Worm (Caenorhabditis elegans) whole organism, young adult: ENCODE data around the gene F59C12.3.

Experiments
- D2030.7 ChIP-seq: fragments of 200-800 bp; sonication (Bioruptor generic); IDR thresholded peaks from 2 replicates; pipeline ENCODE4 v1.3.6; 2022; ENCODE audit warnings: missing genetic modification reagents, missing genetic modification characterization, missing compliant biosample characterization
- F10E7.11 ChIP-seq: sonication (generic microtip); optimal IDR thresholded peaks from 2 replicates; lab custom pipeline; 2017; ENCODE audit warnings: mild to moderate bottlenecking, missing genetic modification characterization, moderate library complexity, missing compliant biosample characterization
- F33H1.4 ChIP-seq: fragments of 200-800 bp; sonication (Bioruptor generic); IDR thresholded peaks from 2 replicates; pipeline ENCODE4 v1.3.6; 2022; ENCODE audit warnings: missing genetic modification reagents, missing genetic modification characterization, missing compliant biosample characterization
- F37B4.10 ChIP-seq: fragments of 200-800 bp; sonication (Bioruptor generic); IDR thresholded peaks from 2 replicates; pipeline ENCODE4 v1.3.6; 2022; ENCODE audit warnings: missing genetic modification characterization, missing compliant biosample characterization
- F39B2.1 ChIP-seq: fragments of 200-800 bp; sonication (Bioruptor generic); IDR thresholded peaks from 2 replicates; pipeline ENCODE4 v1.3.6; 2022; ENCODE audit warnings: missing genetic modification reagents, missing genetic modification characterization, missing compliant biosample characterization
- F52B5.7 ChIP-seq: sonication (generic microtip); optimal IDR thresholded peaks from 2 replicates; lab custom pipeline; 2016; ENCODE audit warnings: mild to moderate bottlenecking, missing genetic modification characterization, missing compliant biosample characterization
- F55B11.4 ChIP-seq: sonication (generic microtip); optimal IDR thresholded peaks from 2 replicates; lab custom pipeline; 2016; ENCODE audit warnings: missing compliant biosample characterization, missing genetic modification characterization, borderline replicate concordance; ENCODE audit not compliant: insufficient read depth
- F57C9.4 ChIP-seq: sonication (generic microtip); optimal IDR thresholded peaks from 2 replicates; lab custom pipeline; 2017; ENCODE audit warnings: mild to moderate bottlenecking, missing genetic modification characterization, missing compliant biosample characterization
- Y53G8AR.9 ChIP-seq: fragments of 200-800 bp; sonication (Bioruptor generic); conservative IDR thresholded peaks from 2 replicates; pipeline ENCODE4 v1.3.6; 2022; ENCODE audit warnings: missing genetic modification reagents, missing genetic modification characterization, missing compliant biosample characterization
- ZK185.1 ChIP-seq: sonication (generic microtip); optimal IDR thresholded peaks from 2 replicates; lab custom pipeline; 2016; ENCODE audit warnings: mild to moderate bottlenecking, missing genetic modification characterization, missing compliant biosample characterization; ENCODE audit not compliant: poor library complexity, severe bottlenecking
- akir-1 ChIP-seq: fragments of 200-800 bp; sonication (Bioruptor generic); optimal IDR thresholded peaks from 2 replicates; lab custom pipeline; 2018; ENCODE audit warnings: mild to moderate bottlenecking, missing genetic modification characterization, moderate library complexity, missing compliant biosample characterization
- atf-7 ChIP-seq: sonication (generic microtip); optimal IDR thresholded peaks from 2 replicates; lab custom pipeline; 2017; ENCODE audit warnings: mild to moderate bottlenecking, missing genetic modification characterization, missing compliant biosample characterization
- attf-3 ChIP-seq: fragments of 200-800 bp; sonication (Bioruptor generic); conservative IDR thresholded peaks from 2 replicates; pipeline ENCODE4 v1.3.6; 2022; ENCODE audit warnings: missing genetic modification reagents, missing genetic modification characterization, missing compliant biosample characterization
- bed-1 ChIP-seq: fragments of 200-800 bp; sonication (Bioruptor generic); IDR thresholded peaks from 2 replicates; pipeline ENCODE4 v1.3.6; 2022; ENCODE audit warnings: missing genetic modification reagents, missing genetic modification characterization, missing compliant biosample characterization
- bed-2 ChIP-seq: fragments of 200-800 bp; sonication (Bioruptor generic); IDR thresholded peaks from 2 replicates; pipeline ENCODE4 v1.3.6; 2022; ENCODE audit warnings: missing genetic modification reagents, missing genetic modification characterization, missing compliant biosample characterization
- cebp-2 ChIP-seq: fragments of 200-800 bp; sonication (Bioruptor generic); IDR thresholded peaks from 2 replicates; pipeline ENCODE4 v1.3.6; 2022; ENCODE audit warnings: missing genetic modification characterization, missing compliant biosample characterization
- ceh-91 ChIP-seq: fragments of 200-800 bp; sonication (Bioruptor generic); IDR thresholded peaks from 2 replicates; pipeline ENCODE4 v1.3.6; 2022; ENCODE audit warnings: missing genetic modification reagents, missing genetic modification characterization, missing compliant biosample characterization
- efl-1 ChIP-seq: fragments of 150-350 bp; optimal IDR thresholded peaks from 2 replicates; lab custom pipeline; 2014; ENCODE audit warnings: missing biosample characterization, missing genetic modification reagents, missing genetic modification characterization
- ets-4 ChIP-seq: fragments of 200-800 bp; sonication (Bioruptor generic); optimal IDR thresholded peaks from 2 replicates; lab custom pipeline; 2018; ENCODE audit warnings: mild to moderate bottlenecking, missing genetic modification characterization, missing compliant biosample characterization
- hlh-26 ChIP-seq: fragments of 200-800 bp; sonication (Bioruptor generic); conservative IDR thresholded peaks from 2 replicates; pipeline ENCODE4 v1.3.6; 2022; ENCODE audit warnings: missing genetic modification reagents, missing genetic modification characterization, missing compliant biosample characterization
- hmg-1.2 ChIP-seq: fragments of 200-800 bp; sonication (Bioruptor generic); IDR thresholded peaks from 2 replicates; pipeline ENCODE4 v1.3.6; 2022; ENCODE audit warnings: missing genetic modification reagents, missing genetic modification characterization, missing compliant biosample characterization
- lag-1 ChIP-seq: fragments of 200-800 bp; sonication (Bioruptor generic); IDR thresholded peaks from 2 replicates; pipeline ENCODE4 v1.3.6; 2022; ENCODE audit warnings: missing genetic modification reagents, missing genetic modification characterization, missing compliant biosample characterization
- lin-26 ChIP-seq: fragments of 200-800 bp; sonication (Bioruptor generic); IDR thresholded peaks from 2 replicates; pipeline ENCODE4 v1.3.6; 2022; ENCODE audit warnings: missing genetic modification reagents, missing genetic modification characterization, missing compliant biosample characterization
- lin-40 ChIP-seq: sonication (generic microtip); optimal IDR thresholded peaks from 2 replicates; lab custom pipeline; 2016; ENCODE audit warnings: missing genetic modification characterization, mild to moderate bottlenecking, missing compliant biosample characterization, missing genotype, missing genetic modification reagents
- lin-54 ChIP-seq: fragments of 200-800 bp; sonication (Bioruptor generic); optimal IDR thresholded peaks from 2 replicates; lab custom pipeline; 2018; ENCODE audit warnings: mild to moderate bottlenecking, missing genetic modification characterization, missing compliant biosample characterization
- madf-3 ChIP-seq: fragments of 200-800 bp; sonication (Bioruptor generic); IDR thresholded peaks from 2 replicates; pipeline ENCODE4 v1.3.6; 2022; ENCODE audit warnings: missing genetic modification reagents, missing genetic modification characterization, missing compliant biosample characterization
- mcd-1 ChIP-seq: fragments of 200-800 bp; sonication (Bioruptor generic); IDR thresholded peaks from 2 replicates; pipeline ENCODE4 v1.3.6; 2022; ENCODE audit warnings: missing genetic modification reagents, missing genetic modification characterization, missing compliant biosample characterization
- nfya-1 ChIP-seq: sonication (generic microtip); optimal IDR thresholded peaks from 2 replicates; lab custom pipeline; 2017; ENCODE audit warnings: antibody characterized with exemption, missing compliant biosample characterization, missing genetic modification characterization, borderline replicate concordance; ENCODE audit not compliant: insufficient read depth
- nfyb-1 ChIP-seq: fragments of 200-800 bp; sonication (Bioruptor generic); IDR thresholded peaks from 2 replicates; pipeline ENCODE4 v1.3.6; 2022; ENCODE audit warnings: missing genetic modification reagents, missing genetic modification characterization, missing compliant biosample characterization
- nhr-120 ChIP-seq: fragments of 200-800 bp; sonication (Bioruptor generic); IDR thresholded peaks from 2 replicates; pipeline ENCODE4 v1.3.6; 2022; ENCODE audit warnings: missing genetic modification characterization, missing compliant biosample characterization
- nhr-179 ChIP-seq: sonication (generic microtip); optimal IDR thresholded peaks from 2 replicates; lab custom pipeline; 2016; ENCODE audit warnings: mild to moderate bottlenecking, missing genetic modification characterization, missing compliant biosample characterization
- nhr-80 ChIP-seq: sonication (generic microtip); optimal IDR thresholded peaks from 2 replicates; lab custom pipeline; 2016; ENCODE audit warnings: missing genetic modification characterization, missing compliant biosample characterization
- nhr-90 ChIP-seq: sonication (generic microtip); optimal IDR thresholded peaks from 2 replicates; lab custom pipeline; 2016; ENCODE audit warnings: missing genotype, mild to moderate bottlenecking, missing genetic modification characterization, missing compliant biosample characterization
- pha-4 ChIP-seq: fragments of 150-350 bp; sonication (generic microtip); optimal IDR thresholded peaks from 2 replicates; lab custom pipeline; 2014; ENCODE audit warnings: missing biosample characterization, missing genetic modification reagents, missing genetic modification characterization
- rec-8 ChIP-seq, 2 experiments: sonication (generic microtip); optimal IDR thresholded peaks; 2 replicates each; lab custom pipeline; 2016; ENCODE audit warnings: mild to moderate bottlenecking in 2 of 2, missing genetic modification characterization in 2 of 2, missing genetic modification reagents in 2 of 2, missing genotype in 2 of 2, missing biosample characterization in 1 of 2, missing compliant biosample characterization in 1 of 2, moderate library complexity in 1 of 2
- rpc-1 ChIP-seq, 2 experiments: fragments of 150-350 bp in 1 of 2; sonication (generic microtip) in 1 of 2; optimal IDR thresholded peaks; 2 replicates each; lab custom pipeline; 2014 to 2018; ENCODE audit warnings: missing biosample characterization in 1 of 2, missing genetic modification characterization in 1 of 2, missing genetic modification reagents in 1 of 2, missing genotype in 1 of 2
- sdz-38 ChIP-seq: sonication (generic microtip); optimal IDR thresholded peaks from 2 replicates; lab custom pipeline; 2016; ENCODE audit warnings: missing genotype, missing genetic modification characterization, missing compliant biosample characterization
- sea-2 ChIP-seq: fragments of 200-800 bp; sonication (Bioruptor generic); IDR thresholded peaks from 2 replicates; pipeline ENCODE4 v1.3.6; 2022; ENCODE audit warnings: missing genetic modification characterization, missing compliant biosample characterization
- snpc-1.3 ChIP-seq: sonication (generic microtip); optimal IDR thresholded peaks from 2 replicates; lab custom pipeline; 2017; ENCODE audit warnings: missing genetic modification characterization, mild to moderate bottlenecking, missing compliant biosample characterization, antibody characterized with exemption, moderate library complexity, missing genotype, missing genetic modification reagents; ENCODE audit not compliant: insufficient read depth
- snpc-4 ChIP-seq, 5 experiments: fragments of 150-350 bp in 1 of 5; sonication (generic microtip) in 4 of 5; optimal IDR thresholded peaks; 2 replicates each; lab custom pipeline; 2014 to 2018; ENCODE audit warnings: missing genetic modification characterization in 5 of 5, missing biosample characterization in 3 of 5, antibody characterized with exemption in 2 of 5, mild to moderate bottlenecking in 2 of 5, missing compliant biosample characterization in 2 of 5, missing genotype in 2 of 5, moderate library complexity in 2 of 5, missing genetic modification reagents in 1 of 5
- sptf-2 ChIP-seq: fragments of 200-800 bp; sonication (Bioruptor generic); optimal IDR thresholded peaks from 2 replicates; lab custom pipeline; 2018; ENCODE audit warnings: mild to moderate bottlenecking, missing genetic modification characterization, missing compliant biosample characterization
- unc-130 ChIP-seq: sonication (generic microtip); optimal IDR thresholded peaks from 2 replicates; lab custom pipeline; 2016; ENCODE audit warnings: missing genetic modification reagents, missing genetic modification characterization, missing compliant biosample characterization
- xnd-1 ChIP-seq: sonication (generic microtip); optimal IDR thresholded peaks from 2 replicates; lab custom pipeline; 2016; ENCODE audit warnings: missing genotype, missing genetic modification reagents, missing genetic modification characterization, missing compliant biosample characterization
- ztf-18 ChIP-seq: sonication (generic microtip); optimal IDR thresholded peaks from 2 replicates; lab custom pipeline; 2016; ENCODE audit warnings: missing genotype, mild to moderate bottlenecking, missing genetic modification characterization, missing compliant biosample characterization
- ztf-22 ChIP-seq: fragments of 200-800 bp; sonication (Bioruptor generic); optimal IDR thresholded peaks from 2 replicates; lab custom pipeline; 2018; ENCODE audit warnings: mild to moderate bottlenecking, missing genetic modification characterization, moderate library complexity, missing compliant biosample characterization
- ztf-28 ChIP-seq: fragments of 200-800 bp; sonication (Bioruptor generic); IDR thresholded peaks from 2 replicates; pipeline ENCODE4 v1.3.6; 2022; ENCODE audit warnings: missing genetic modification reagents, missing genetic modification characterization, missing compliant biosample characterization
- ztf-6 ChIP-seq: fragments of 200-800 bp; sonication (Bioruptor generic); IDR thresholded peaks from 2 replicates; pipeline ENCODE4 v1.3.6; 2022; ENCODE audit warnings: missing genetic modification reagents, missing genetic modification characterization, missing compliant biosample characterization

F59C12.3 gene

ce11 chrX:16553845-16554426, 55.4 kb downstream of the F59C12.3 start, which contains the start of gene K08B5.2 (continued):
- TF ChIP-seq efl-1 (GFP tag; lab: Kevin White, UChicago), result no peak
- TF ChIP-seq ztf-18 (tag; lab: Kevin White, UChicago), result no peak
- no peak for TF ChIP-seq unc-130
- no peak for TF ChIP-seq ztf-6
- no peak for TF ChIP-seq snpc-4 (GFP tag; optimal IDR thresholded peaks at IDR 0.05; lab: Kevin White, UChicago)
- peak in 2 of 4 experiments; percentile 41 to 50 for TF ChIP-seq snpc-4 (tag; optimal IDR thresholded peaks at IDR 0.05; lab: Kevin White, UChicago)
- TF ChIP-seq hmg-1.2 (GFP tag; lab: Robert Waterston, UW), result peak; percentile 25; the same call in 1 of the 2 replicates
- TF ChIP-seq lin-26 (GFP tag; lab: Robert Waterston, UW), result no peak
- no peak for TF ChIP-seq nhr-120 (GFP tag; lab: Robert Waterston, UW)
- TF ChIP-seq rpc-1 (optimal IDR thresholded peaks at IDR 0.05; lab: Kevin White, UChicago), result no peak
- TF ChIP-seq rpc-1 (tag; optimal IDR thresholded peaks at IDR 0.05; lab: Kevin White, UChicago), result no peak
- no peak for TF ChIP-seq xnd-1 (tag; lab: Kevin White, UChicago)
- TF ChIP-seq nfyb-1 (GFP tag; lab: Robert Waterston, UW), result no peak
- peak; percentile 15 for TF ChIP-seq nhr-90 (tag; lab: Kevin White, UChicago)
- no peak for TF ChIP-seq sea-2 (GFP tag; lab: Robert Waterston, UW)
- no peak for TF ChIP-seq lag-1 (GFP tag; lab: Robert Waterston, UW)
- TF ChIP-seq F33H1.4 (GFP tag; lab: Robert Waterston, UW), result no peak
- TF ChIP-seq ZK185.1 (tag; lab: Kevin White, UChicago), result no peak
- no peak for TF ChIP-seq Y53G8AR.9 (GFP tag; lab: Robert Waterston, UW)
- no peak for TF ChIP-seq ceh-91 (GFP tag; lab: Robert Waterston, UW)
- TF ChIP-seq ztf-22 (GFP tag; lab: Kevin White, UChicago), result no peak
- no peak for TF ChIP-seq ets-4 (GFP tag; lab: Kevin White, UChicago)
- TF ChIP-seq cebp-2, result no peak
- TF ChIP-seq ztf-28, result no peak
- TF ChIP-seq snpc-1.3 (tag; lab: Kevin White, UChicago), result no peak
- TF ChIP-seq F37B4.10 (GFP tag; lab: Robert Waterston, UW), result no peak
- no peak for TF ChIP-seq D2030.7
- no peak for TF ChIP-seq rec-8 (tag; optimal IDR thresholded peaks at IDR 0.05; lab: Kevin White, UChicago)
- TF ChIP-seq F57C9.4, result no peak
- TF ChIP-seq lin-40 (tag; lab: Kevin White, UChicago), result peak; percentile 52
- TF ChIP-seq akir-1 (GFP tag; lab: Kevin White, UChicago), result no peak
- TF ChIP-seq F39B2.1 (GFP tag; lab: Robert Waterston, UW), result no peak
- peak; percentile 79 for TF ChIP-seq atf-7 (tag; lab: Kevin White, UChicago)
- no peak for TF ChIP-seq mcd-1 (GFP tag; lab: Robert Waterston, UW)
- TF ChIP-seq F10E7.11 (tag; lab: Kevin White, UChicago), result no peak
- TF ChIP-seq nhr-179 (tag; lab: Kevin White, UChicago), result no peak
- no peak for TF ChIP-seq sdz-38
- peak; percentile 95 for TF ChIP-seq nhr-80 (tag; lab: Kevin White, UChicago)
- TF ChIP-seq F55B11.4 (tag; lab: Kevin White, UChicago), result no peak
- no peak for TF ChIP-seq madf-3 (GFP tag; lab: Robert Waterston, UW)
- TF ChIP-seq bed-1 (GFP tag; lab: Robert Waterston, UW), result no peak
- no peak for TF ChIP-seq lin-54
- no peak for TF ChIP-seq nfya-1 (tag; lab: Kevin White, UChicago)
- no peak for TF ChIP-seq pha-4 (tag; lab: Kevin White, UChicago)
- no peak for TF ChIP-seq attf-3 (GFP tag; lab: Robert Waterston, UW)
- no peak for TF ChIP-seq bed-2
- TF ChIP-seq F52B5.7 (tag; lab: Kevin White, UChicago), result no peak
- no peak for TF ChIP-seq hlh-26 (GFP tag; lab: Robert Waterston, UW)
- TF ChIP-seq sptf-2 (GFP tag; lab: Kevin White, UChicago), result no peak
